Fruit fly (Drosophila melanogaster) whole organism, adult: Measurements from ENCODE around the gene Ag5r2.

ENCODE experiments used
- CG11617 ChIP-seq: fragments of 200-800 bp; sonication (Bioruptor generic); optimal IDR thresholded peaks from 2 replicates; lab custom pipeline; 2017; ENCODE audit warnings: mild to moderate bottlenecking, missing biosample characterization, missing genetic modification reagents, missing genetic modification characterization
- CG12768 ChIP-seq: fragments of 200-800 bp; sonication (Bioruptor generic); optimal IDR thresholded peaks from 2 replicates; lab custom pipeline; 2017; ENCODE audit warnings: missing biosample characterization, missing genetic modification characterization, mild to moderate bottlenecking, moderate library complexity, missing genetic modification reagents
- CG14711 ChIP-seq: fragments of 200-800 bp; sonication (Bioruptor generic); optimal IDR thresholded peaks from 2 replicates; lab custom pipeline; 2018; ENCODE audit warnings: missing biosample characterization, mild to moderate bottlenecking, missing genetic modification characterization, moderate library complexity
- CG1620 ChIP-seq: fragments of 200-800 bp; sonication (Bioruptor generic); optimal IDR thresholded peaks from 2 replicates; lab custom pipeline; 2016; ENCODE audit warnings: missing biosample characterization, missing genetic modification characterization
- CG33017 ChIP-seq: fragments of 200-800 bp; sonication (Bioruptor generic); optimal IDR thresholded peaks from 2 replicates; lab custom pipeline; 2018; ENCODE audit warnings: missing biosample characterization, mild to moderate bottlenecking, missing genetic modification characterization, moderate library complexity
- CG5204 ChIP-seq: fragments of 200-800 bp; sonication (Bioruptor generic); optimal IDR thresholded peaks from 2 replicates; lab custom pipeline; 2016; ENCODE audit warnings: missing biosample characterization, missing genetic modification characterization
- CG7045 ChIP-seq: fragments of 200-800 bp; sonication (Bioruptor generic); optimal IDR thresholded peaks from 2 replicates; lab custom pipeline; 2017; ENCODE audit warnings: missing biosample characterization, mild to moderate bottlenecking, missing genetic modification characterization
- CG7101 ChIP-seq: fragments of 200-800 bp; sonication (Bioruptor generic); optimal IDR thresholded peaks from 2 replicates; lab custom pipeline; 2018; ENCODE audit warnings: missing biosample characterization, mild to moderate bottlenecking, missing genetic modification characterization, moderate library complexity
- Clk ChIP-seq: fragments of 200-800 bp; sonication (Bioruptor generic); optimal IDR thresholded peaks from 2 replicates; lab custom pipeline; 2017; ENCODE audit warnings: missing biosample characterization, missing genetic modification characterization
- Crg-1 ChIP-seq: fragments of 200-800 bp; sonication (Bioruptor generic); optimal IDR thresholded peaks from 2 replicates; lab custom pipeline; 2016; ENCODE audit warnings: missing biosample characterization, missing genetic modification characterization
- Hr96 ChIP-seq: fragments of 200-800 bp; sonication (Bioruptor generic); optimal IDR thresholded peaks from 2 replicates; lab custom pipeline; 2016; ENCODE audit warnings: missing biosample characterization, missing genetic modification characterization
- Mnt ChIP-seq: fragments of 200-800 bp; sonication (Bioruptor generic); optimal IDR thresholded peaks from 2 replicates; lab custom pipeline; 2016; ENCODE audit warnings: missing biosample characterization, mild to moderate bottlenecking, missing genetic modification characterization
- bab1 ChIP-seq: fragments of 200-800 bp; sonication (Bioruptor generic); optimal IDR thresholded peaks from 3 replicates; lab custom pipeline; 2019; ENCODE audit warnings: missing biosample characterization, mild to moderate bottlenecking, missing genetic modification characterization, moderate library complexity
- cic ChIP-seq: fragments of 200-800 bp; sonication (Bioruptor generic); optimal IDR thresholded peaks from 2 replicates; lab custom pipeline; 2017; ENCODE audit warnings: missing biosample characterization, mild to moderate bottlenecking, missing genetic modification characterization, moderate library complexity
- cnc ChIP-seq, 2 experiments: fragments of >200 bp; optimal IDR thresholded peaks; 2 replicates each; lab custom pipeline; 2017
- kay ChIP-seq: fragments of 200-800 bp; sonication (Bioruptor generic); peaks from one replicate; lab custom pipeline; 2016; ENCODE audit warnings: missing biosample characterization, missing genetic modification characterization, borderline replicate concordance
- ovo ChIP-seq: fragments of 200-800 bp; sonication (Bioruptor generic); optimal IDR thresholded peaks from 2 replicates; lab custom pipeline; 2016; ENCODE audit warnings: missing biosample characterization, missing genetic modification characterization
- pad ChIP-seq: fragments of 200-800 bp; sonication (Bioruptor generic); optimal IDR thresholded peaks from 3 replicates; lab custom pipeline; 2017; ENCODE audit warnings: missing biosample characterization, missing genetic modification characterization, mild to moderate bottlenecking, moderate library complexity, missing genetic modification reagents
- tj ChIP-seq: fragments of 200-800 bp; sonication (Bioruptor generic); optimal IDR thresholded peaks from 3 replicates; lab custom pipeline; 2017; ENCODE audit warnings: missing biosample characterization, mild to moderate bottlenecking, missing genetic modification characterization, moderate library complexity
- toe ChIP-seq: fragments of 200-800 bp; sonication (Bioruptor generic); optimal IDR thresholded peaks from 2 replicates; lab custom pipeline; 2016; ENCODE audit warnings: missing biosample characterization, missing genetic modification characterization

The Ag5r2 gene

DNA sequence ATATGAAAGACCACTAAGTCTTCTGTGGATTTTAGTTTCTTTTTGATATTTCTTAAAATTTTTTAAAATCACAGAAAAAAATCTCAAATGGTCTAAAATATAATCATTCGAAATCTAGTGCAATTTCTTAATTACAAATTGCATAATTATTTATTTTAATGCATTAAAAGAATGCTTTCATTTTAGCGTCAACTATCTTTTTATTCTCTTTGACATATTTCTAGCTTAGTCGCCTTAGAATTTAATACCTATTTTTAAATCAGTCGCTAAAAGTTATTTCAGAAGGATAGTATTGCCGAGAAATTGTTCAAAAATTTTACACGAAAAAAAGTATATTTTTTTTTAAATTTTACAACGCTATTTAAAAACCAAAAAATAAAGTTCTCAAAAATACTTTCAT, 7.4 kb downstream of the Ag5r2 start, which contains the start of gene CG5347:
Gene CG5347 (plus strand): TSS at position 301 of the 400 bp plus-strand sequence.
- TF ChIP-seq pad (no peak), Crg-1 (no peak), CG11617 (GFP tag; lab: Kevin White, UChicago) (no peak), CG5204 (GFP tag; lab: Kevin White, UChicago) (no peak), CG12768 (GFP tag; lab: Kevin White, UChicago) (no peak), kay (GFP tag; lab: Kevin White, UChicago) (no peak), tj (GFP tag; lab: Kevin White, UChicago) (no peak), cic (GFP tag; lab: Kevin White, UChicago) (no peak), Mnt (GFP tag; lab: Kevin White, UChicago) (no peak), Hr96 (GFP tag; lab: Kevin White, UChicago) (no peak), CG7101 (tag; lab: Kevin White, UChicago) (no peak)

DNA sequence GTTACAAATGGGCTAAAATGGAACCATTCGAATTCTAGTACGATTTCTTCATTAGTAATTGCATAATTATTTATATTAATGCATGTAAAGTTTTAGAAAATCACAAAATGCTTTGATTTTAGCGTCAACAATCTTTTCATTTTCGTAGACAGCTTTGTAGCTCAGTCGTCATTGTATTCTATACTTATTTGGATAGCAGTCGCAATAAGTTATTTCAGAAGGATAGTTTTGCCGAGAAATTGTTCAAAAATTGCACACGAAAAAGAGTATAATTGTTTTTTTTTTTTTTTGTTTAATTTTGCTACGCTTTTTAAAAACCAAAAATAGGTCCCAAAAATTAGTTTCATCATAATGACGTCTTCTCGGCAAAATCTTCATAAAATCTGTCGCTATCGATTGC, 8.8 kb downstream of the Ag5r2 start, which contains the start of gene CG5334:
Gene CG5334 (plus strand): TSS at position 301 of the 400 bp plus-strand sequence.
- TF ChIP-seq ovo (no peak), Crg-1 (no peak), kay (GFP tag; lab: Kevin White, UChicago) (no peak), cnc (optimal IDR thresholded peaks at IDR 0.05; lab: Kevin White, UChicago) (no peak), Clk (no peak), Mnt (GFP tag; lab: Kevin White, UChicago) (no peak), pad (no peak), CG33017 (tag; lab: Kevin White, UChicago) (no peak), CG11617 (GFP tag; lab: Kevin White, UChicago) (no peak), CG12768 (GFP tag; lab: Kevin White, UChicago) (no peak), CG1620 (GFP tag; lab: Kevin White, UChicago) (no peak), toe (no peak)

DNA sequence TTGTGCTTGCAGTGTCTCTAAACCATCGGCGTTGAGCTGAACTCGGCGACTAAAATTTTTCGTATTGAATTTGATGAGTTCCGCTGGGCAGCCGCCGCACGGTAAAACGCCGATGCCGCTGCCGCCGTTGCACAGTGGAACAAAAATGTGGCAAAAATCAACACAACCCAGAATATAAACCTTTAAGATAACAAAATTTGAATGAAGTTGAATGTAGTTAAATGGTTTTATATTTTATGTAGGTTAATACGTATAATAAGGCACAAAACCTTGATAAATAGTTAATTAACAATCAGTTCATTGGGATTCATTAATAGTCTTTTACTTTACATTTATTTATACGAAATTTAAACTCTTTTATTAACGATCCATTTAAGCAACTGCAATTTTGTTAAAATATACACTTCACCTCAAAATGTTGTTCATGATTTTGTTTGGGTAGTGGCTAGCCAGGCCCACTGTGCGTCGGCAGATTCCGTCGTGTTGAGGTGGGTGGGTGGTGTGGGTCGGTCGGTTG, 18.1 kb downstream of the Ag5r2 start, which contains the start of gene CG15890:
Gene CG15890 (minus strand): TSS at position 51 of the 517 bp plus-strand sequence.
- no peak for TF ChIP-seq kay (GFP tag; lab: Kevin White, UChicago)
- TF ChIP-seq bab1 (GFP tag; lab: Kevin White, UChicago): no peak
- TF ChIP-seq CG1620 (GFP tag; lab: Kevin White, UChicago): no peak
- TF ChIP-seq tj (GFP tag; lab: Kevin White, UChicago): no peak
- no peak for TF ChIP-seq cic (GFP tag; lab: Kevin White, UChicago)
- no peak for TF ChIP-seq CG14711 (tag; lab: Kevin White, UChicago)
- no peak for TF ChIP-seq toe
- TF ChIP-seq CG5204 (GFP tag; lab: Kevin White, UChicago): no peak
- TF ChIP-seq Clk: no peak
- TF ChIP-seq CG7045 (GFP tag; lab: Kevin White, UChicago): no peak
- TF ChIP-seq CG11617 (GFP tag; lab: Kevin White, UChicago): no peak
- TF ChIP-seq Hr96 (GFP tag; lab: Kevin White, UChicago): no peak
- TF ChIP-seq pad: no peak

DNA sequence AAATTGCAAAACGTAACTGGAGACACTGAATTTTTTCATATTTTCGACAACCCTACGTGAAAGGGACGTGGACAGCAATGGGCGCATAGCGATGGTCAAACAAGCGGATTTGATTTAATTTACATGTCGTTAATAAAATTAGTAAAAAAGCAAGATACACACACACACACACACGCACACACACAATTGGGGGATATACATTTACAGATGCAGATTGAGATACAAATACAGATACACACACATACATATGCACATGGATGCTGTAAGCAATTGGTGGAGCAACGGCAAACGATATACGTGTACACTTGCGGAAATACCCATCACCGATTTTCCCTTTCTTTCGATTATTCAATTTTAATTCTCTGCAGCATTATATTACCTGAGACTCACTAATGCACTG, 18.8 kb downstream of the Ag5r2 start:
- TF ChIP-seq CG7045 (GFP tag; lab: Kevin White, UChicago) (no peak), CG11617 (GFP tag; lab: Kevin White, UChicago) (no peak), tj (GFP tag; lab: Kevin White, UChicago) (no peak), CG1620 (GFP tag; lab: Kevin White, UChicago) (no peak), CG7101 (tag; lab: Kevin White, UChicago) (no peak)

dm6 chrX:14751162-14751561, 32.7 kb downstream of the Ag5r2 start:
- TF ChIP-seq ovo: no peak
- no peak for TF ChIP-seq tj (GFP tag; lab: Kevin White, UChicago)
- TF ChIP-seq CG12768 (GFP tag; lab: Kevin White, UChicago): no peak

DNA sequence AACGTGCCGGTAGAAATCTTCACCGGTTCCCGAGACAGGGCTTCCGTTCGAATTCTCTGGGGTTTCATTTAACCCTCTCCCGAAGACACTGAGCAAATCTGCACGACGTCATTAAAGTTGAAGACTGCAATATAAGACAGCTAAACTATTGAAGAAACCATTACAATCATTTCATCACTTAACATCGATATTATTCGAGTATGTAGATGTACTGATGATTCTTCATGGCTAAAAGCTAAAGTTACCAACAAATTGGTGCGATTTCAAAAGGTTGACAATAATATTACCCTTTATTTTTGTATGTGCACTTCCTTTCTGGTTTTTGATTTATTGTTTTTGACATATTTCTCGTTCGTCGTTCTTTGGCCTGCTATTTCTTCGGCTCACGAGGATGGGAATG, 33.4 kb downstream of the Ag5r2 start:
- no peak for TF ChIP-seq CG7101 (tag; lab: Kevin White, UChicago)
- no peak for TF ChIP-seq toe

DNA sequence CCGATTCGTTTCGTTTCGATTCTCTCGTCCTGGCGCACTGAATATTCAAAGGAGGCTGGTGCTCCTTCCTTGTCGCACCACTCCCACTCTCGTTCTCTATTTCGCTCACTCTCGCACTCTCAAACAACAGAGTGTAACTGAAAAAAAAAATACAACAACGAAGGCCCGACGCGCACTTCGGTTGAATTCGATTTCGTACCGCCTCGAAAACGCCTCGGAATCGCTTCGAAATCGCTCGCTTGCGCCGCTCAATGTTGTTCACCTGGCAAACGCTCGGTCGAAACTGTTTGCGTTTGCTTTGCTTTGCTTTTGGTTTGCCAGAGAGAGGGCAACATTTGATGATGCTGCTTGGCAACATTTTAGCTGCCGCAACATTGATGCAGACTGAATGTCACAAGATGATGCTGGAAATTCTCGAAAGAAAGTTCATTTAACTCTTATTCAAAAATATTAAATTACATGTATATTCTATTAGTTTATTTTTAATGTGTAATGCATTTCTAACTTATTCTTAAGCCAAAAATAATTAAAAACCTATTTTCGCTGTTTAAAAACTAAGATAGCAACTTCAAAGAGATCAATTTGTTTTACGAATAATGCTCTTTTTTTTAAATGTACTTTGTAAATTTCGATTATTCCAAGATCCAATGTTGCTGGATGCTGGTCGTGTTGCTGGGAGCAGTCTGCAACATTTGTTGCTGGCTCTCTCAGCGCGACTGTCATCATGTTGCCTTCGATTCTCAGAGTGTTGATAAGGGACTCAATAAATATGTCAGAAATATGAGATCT, 34.6 kb downstream of the Ag5r2 start, which contains the start of gene NetB:
Gene NetB (minus strand): TSS at position 291 of the 789 bp plus-strand sequence.
- TF ChIP-seq CG11617 (GFP tag; lab: Kevin White, UChicago) (no peak), pad (no peak), CG1620 (GFP tag; lab: Kevin White, UChicago) (no peak), bab1 (GFP tag; lab: Kevin White, UChicago) (no peak), Crg-1 (no peak), CG33017 (tag; lab: Kevin White, UChicago) (no peak)
